Worm (Caenorhabditis elegans): ENCODE measurements around the gene Y54G11A.17.
"Not testable (repeated sequence)": the region's sequence is repeated elsewhere in the genome, so short reads cannot be mapped to it uniquely, and the experiment has no call there.

Y54G11A.17 gene

DNA sequence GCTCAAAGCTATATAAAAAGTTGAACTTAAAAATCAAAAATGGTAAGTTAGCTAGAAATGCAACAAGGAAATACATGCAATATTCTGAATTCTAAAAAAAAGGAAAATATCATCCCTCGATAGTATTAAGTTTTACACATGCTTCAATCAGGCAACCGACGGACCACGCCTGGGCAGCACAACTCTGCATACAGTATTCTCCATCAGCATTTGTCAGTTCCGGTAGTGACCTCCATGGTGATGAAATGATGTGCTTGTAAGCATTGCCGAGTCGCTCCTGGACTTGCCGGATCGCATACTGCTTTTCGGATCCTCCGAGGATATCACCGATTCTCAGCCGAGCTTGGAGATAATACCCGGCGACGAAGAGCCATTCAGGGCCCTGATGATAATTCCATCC is 1.6 kb upstream of the Y54G11A.17 start (continued):
- TF ChIP-seq ceh-27 (GFP tag; optimal IDR thresholded peaks at IDR 0.05) (no peak), atf-7 (tag; optimal IDR thresholded peaks at IDR 0.05) (peak; percentile 68), B0336.3 (GFP tag; IDR thresholded peaks at IDR 0.05) (peak; percentile 87), lin-26 (GFP tag; IDR thresholded peaks at IDR 0.05) (0 out of 2 replicates have a peak, but pooled peaks have one; percentile 53), lin-54 (GFP tag; optimal IDR thresholded peaks at IDR 0.05) (peak; percentile 30), dox-1 (GFP tag; IDR thresholded peaks at IDR 0.05) (no peak), F55B11.4 (tag; optimal IDR thresholded peaks at IDR 0.05; ENCODE audit: borderline replicate concordance, insufficient read depth) (no peak), D2030.7 (GFP tag; IDR thresholded peaks at IDR 0.05) (0 out of 2 replicates have a peak, but pooled peaks have one; percentile 13), Y67H2A.10 (GFP tag; conservative IDR thresholded peaks at IDR 0.05) (0 out of 2 replicates have a peak, but pooled peaks have one; percentile 49), snpc-4 (GFP tag; optimal IDR thresholded peaks at IDR 0.05) (no peak), snpc-4 (tag; optimal IDR thresholded peaks at IDR 0.05) (peak in 1 of 4 experiments; percentile 42), repo-1 (tag; optimal IDR thresholded peaks at IDR 0.05) (peak; percentile 71), Y79H2A.3 (GFP tag; conservative IDR thresholded peaks at IDR 0.05) (0 out of 2 replicates have a peak, but pooled peaks have one; percentile 32), mes-4 (tag; optimal IDR thresholded peaks at IDR 0.05) (no peak), F10E7.11 (tag; optimal IDR thresholded peaks at IDR 0.05) (no peak), T26A5.8 (tag; optimal IDR thresholded peaks at IDR 0.05) (peak; percentile 4), rec-8 (tag; optimal IDR thresholded peaks at IDR 0.05) (no peak), hsf-1 (GFP tag; IDR thresholded peaks at IDR 0.05) (peak; percentile 75), ceh-58 (GFP tag; IDR thresholded peaks at IDR 0.05) (0 out of 2 replicates have a peak, but pooled peaks have one; percentile 58), Y53G8AR.9 (GFP tag; conservative IDR thresholded peaks at IDR 0.05) (0 out of 2 replicates have a peak, but pooled peaks have one; percentile 51), F52B5.7 (tag; optimal IDR thresholded peaks at IDR 0.05) (peak; percentile 39), hlh-12 (tag; optimal IDR thresholded peaks at IDR 0.05) (no peak), tbx-9 (tag; optimal IDR thresholded peaks at IDR 0.05; ENCODE audit: borderline replicate concordance) (peak; percentile 36), ZK185.1 (tag; optimal IDR thresholded peaks at IDR 0.05; ENCODE audit: poor library complexity, severe bottlenecking) (no peak), lsl-1 (GFP tag; optimal IDR thresholded peaks at IDR 0.05) (peak; percentile 46), F57C9.4 (tag; optimal IDR thresholded peaks at IDR 0.05) (peak; percentile 17), zim-3 (tag; optimal IDR thresholded peaks at IDR 0.05) (peak; percentile 38), hmg-1.2 (GFP tag; IDR thresholded peaks at IDR 0.05) (peak; percentile 25; the same call in 1 of the 2 replicates), cebp-1 (GFP tag; IDR thresholded peaks at IDR 0.05) (no peak), cebp-1 (tag; optimal IDR thresholded peaks at IDR 0.05) (peak; percentile 71), nfyb-1 (GFP tag; IDR thresholded peaks at IDR 0.05) (peak; percentile 69; the same call in 1 of the 2 replicates), F39B2.1 (GFP tag; IDR thresholded peaks at IDR 0.05) (no peak), tlf-1 (GFP tag; optimal IDR thresholded peaks at IDR 0.05) (peak; percentile 31), zfh-2 (GFP tag; conservative IDR thresholded peaks at IDR 0.05) (peak; percentile 6; the same call in 1 of the 2 replicates), pbrm-1 (GFP tag; IDR thresholded peaks at IDR 0.05) (0 out of 2 replicates have a peak, but pooled peaks have one; percentile 28), sptf-2 (GFP tag; optimal IDR thresholded peaks at IDR 0.05) (no peak)

DNA sequence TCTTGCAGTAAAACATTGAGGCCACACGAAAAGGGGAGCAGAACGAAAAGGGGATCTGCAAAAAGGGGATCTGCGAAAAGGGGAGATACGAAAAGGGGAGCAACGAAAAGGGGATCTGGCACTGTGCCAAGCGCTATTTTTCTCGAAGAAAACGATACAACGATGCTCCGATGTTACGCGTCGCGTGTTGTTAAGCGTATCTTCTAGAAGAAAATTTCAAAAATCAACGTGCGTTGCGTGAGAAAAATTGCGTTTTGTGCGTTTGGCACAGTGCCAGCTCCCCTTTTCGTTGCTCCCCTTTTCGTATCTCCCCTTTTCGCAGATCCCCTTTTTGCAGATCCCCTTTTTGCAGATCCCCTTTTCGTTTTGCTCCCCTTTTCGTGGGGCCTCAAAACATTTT is 3.0 kb downstream of the Y54G11A.17 start, which contains the start of gene Y54G11A.9:
Gene Y54G11A.9, minus strand, starts transcription at position 196 of the 400 bp plus-strand sequence.
- TF ChIP-seq F57A8.1 (GFP tag; optimal IDR thresholded peaks at IDR 0.05); mxl-1 (tag; optimal IDR thresholded peaks at IDR 0.05); Y79H2A.3 (GFP tag; conservative IDR thresholded peaks at IDR 0.05): not testable (repeated sequence)
